Fruit fly (Drosophila melanogaster) whole organism, wandering third instar larva: ENCODE data around the gene CG12768.

Experiments
- Abd-B ChIP-seq: fragments of >200 bp; optimal IDR thresholded peaks from 2 replicates; lab custom pipeline; 2017; ENCODE audit warnings: missing biosample characterization, missing genetic modification characterization
- CG32264 ChIP-seq: fragments of 200-800 bp; sonication (Bioruptor generic); optimal IDR thresholded peaks from 2 replicates; lab custom pipeline; 2016; ENCODE audit warnings: missing biosample characterization, missing genetic modification characterization
- CG9705 ChIP-seq: fragments of 200-800 bp; sonication (Bioruptor generic); optimal IDR thresholded peaks from 2 replicates; lab custom pipeline; 2018; ENCODE audit warnings: missing biosample characterization, mild to moderate bottlenecking, missing genetic modification characterization
- CrebA ChIP-seq: fragments of 200-800 bp; sonication (Bioruptor generic); optimal IDR thresholded peaks from 2 replicates; lab custom pipeline; 2016; ENCODE audit warnings: missing biosample characterization, mild to moderate bottlenecking, missing genetic modification characterization, borderline replicate concordance
- Dfd ChIP-seq: fragments of >200 bp; optimal IDR thresholded peaks from 2 replicates; lab custom pipeline; 2017; ENCODE audit warnings: missing biosample characterization, missing genetic modification characterization
- Dif ChIP-seq: fragments of 200-275, 200-300 bp; sonication (Bioruptor generic); optimal IDR thresholded peaks from 2 replicates; lab custom pipeline; 2018; ENCODE audit warnings: missing biosample characterization, missing genetic modification characterization; ENCODE audit not compliant: partially characterized antibody
- GATAd ChIP-seq: sonication (Bioruptor generic); optimal IDR thresholded peaks from 2 replicates; lab custom pipeline; 2016; ENCODE audit warnings: missing biosample characterization, missing genetic modification characterization
- HLH106 ChIP-seq: fragments of 200-800 bp; optimal IDR thresholded peaks from 3 replicates; lab custom pipeline; 2019; ENCODE audit warnings: missing biosample characterization, mild to moderate bottlenecking, missing genetic modification characterization, moderate library complexity
- Hnf4 ChIP-seq: fragments of 200-800 bp; sonication (Bioruptor generic); optimal IDR thresholded peaks from 2 replicates; lab custom pipeline; 2016; ENCODE audit warnings: missing biosample characterization, mild to moderate bottlenecking, missing genetic modification characterization
- Hr78 ChIP-seq: fragments of >200 bp; optimal IDR thresholded peaks from 2 replicates; lab custom pipeline; 2017; ENCODE audit warnings: missing biosample characterization, missing genetic modification characterization
- Hr83 ChIP-seq: fragments of 200-300 bp; sonication (Bioruptor generic); optimal IDR thresholded peaks from 2 replicates; lab custom pipeline; 2016; ENCODE audit warnings: missing biosample characterization, mild to moderate bottlenecking, missing genetic modification characterization, moderate library complexity; ENCODE audit not compliant: poor library complexity, severe bottlenecking
- Jra ChIP-seq: sonication (Bioruptor generic); optimal IDR thresholded peaks from 2 replicates; lab custom pipeline; 2016; ENCODE audit warnings: missing biosample characterization, missing genetic modification characterization
- Mio ChIP-seq: sonication (Bioruptor generic); optimal IDR thresholded peaks from 2 replicates; lab custom pipeline; 2016; ENCODE audit warnings: missing biosample characterization, missing genetic modification characterization
- Myc ChIP-seq: fragments of >200 bp; optimal IDR thresholded peaks from 2 replicates; lab custom pipeline; 2017
- N ChIP-seq: fragments of >200 bp; optimal IDR thresholded peaks from 2 replicates; lab custom pipeline; 2018; ENCODE audit warnings: missing biosample characterization, missing external identifiers, missing genetic modification characterization
- OdsH ChIP-seq: fragments of 200-800 bp; sonication (Bioruptor generic); optimal IDR thresholded peaks from 2 replicates; lab custom pipeline; 2016; ENCODE audit warnings: missing biosample characterization, mild to moderate bottlenecking, missing genetic modification characterization
- Rel ChIP-seq, 2 experiments: fragments of 200-800 bp; sonication (Bioruptor generic) in 1 of 2; optimal IDR thresholded peaks; 2 replicates in 1 of 2; 3 replicates in 1 of 2; lab custom pipeline; 2016 to 2019; ENCODE audit warnings: mild to moderate bottlenecking in 2 of 2, missing biosample characterization in 2 of 2, missing genetic modification characterization in 2 of 2, moderate library complexity in 1 of 2
- Sp1 ChIP-seq: fragments of 200-800 bp; sonication (Bioruptor generic); optimal IDR thresholded peaks from 3 replicates; lab custom pipeline; 2019; ENCODE audit warnings: missing biosample characterization, mild to moderate bottlenecking, missing genetic modification characterization, moderate library complexity
- Vsx2 ChIP-seq: fragments of 200-300, 225-300 bp; sonication (Bioruptor generic); optimal IDR thresholded peaks from 2 replicates; lab custom pipeline; 2018; ENCODE audit warnings: missing biosample characterization, missing genetic modification characterization; ENCODE audit not compliant: partially characterized antibody
- br ChIP-seq: fragments of 200-800 bp; sonication (Bioruptor generic); optimal IDR thresholded peaks from 2 replicates; lab custom pipeline; 2016; ENCODE audit warnings: missing biosample characterization, missing genetic modification characterization
- brk ChIP-seq: fragments of 200-800 bp; sonication (Bioruptor generic); optimal IDR thresholded peaks from 2 replicates; lab custom pipeline; 2016; ENCODE audit warnings: missing biosample characterization, mild to moderate bottlenecking, missing genetic modification characterization
- dl ChIP-seq, 2 experiments: fragments of 175-275, 200-275 bp in 1 of 2; fragments of 200-275 bp in 1 of 2; sonication (Bioruptor generic); optimal IDR thresholded peaks; lab custom pipeline; 2018; ENCODE audit warnings: mild to moderate bottlenecking in 2 of 2, missing biosample characterization in 2 of 2, missing genetic modification characterization in 2 of 2, moderate library complexity in 2 of 2; ENCODE audit not compliant: partially characterized antibody in 2 of 2, insufficient read depth in 1 of 2
- dmrt93B ChIP-seq: fragments of 200-800 bp; sonication (Bioruptor generic); optimal IDR thresholded peaks from 2 replicates; lab custom pipeline; 2018; ENCODE audit warnings: missing biosample characterization, mild to moderate bottlenecking, missing genetic modification characterization
- dsf ChIP-seq: sonication (Bioruptor generic); optimal IDR thresholded peaks from 2 replicates; lab custom pipeline; 2016; ENCODE audit warnings: missing biosample characterization, missing genetic modification characterization, borderline replicate concordance
- ey ChIP-seq: fragments of 200-800 bp; sonication (Bioruptor generic); optimal IDR thresholded peaks from 2 replicates; lab custom pipeline; 2016; ENCODE audit warnings: missing biosample characterization, missing genetic modification characterization
- foxo ChIP-seq, 2 experiments: fragments of 200-800 bp; sonication (Bioruptor generic); optimal IDR thresholded peaks; 2 replicates in 1 of 2; 3 replicates in 1 of 2; lab custom pipeline; 2016 to 2017; ENCODE audit warnings: missing biosample characterization in 2 of 2, missing genetic modification characterization in 2 of 2
- fru ChIP-seq: fragments of 200-800 bp; sonication (Bioruptor generic); optimal IDR thresholded peaks from 3 replicates; lab custom pipeline; 2016; ENCODE audit warnings: missing biosample characterization, mild to moderate bottlenecking, missing genetic modification characterization
- h ChIP-seq: fragments of 200-800 bp; sonication (Bioruptor generic); optimal IDR thresholded peaks from 3 replicates; lab custom pipeline; 2016; ENCODE audit warnings: missing biosample characterization, mild to moderate bottlenecking, missing genetic modification characterization
- jim ChIP-seq: fragments of 175-275, 200-325 bp; sonication (Bioruptor generic); optimal IDR thresholded peaks from 2 replicates; lab custom pipeline; 2016; ENCODE audit warnings: missing biosample characterization, mild to moderate bottlenecking, missing genetic modification characterization
- lola ChIP-seq: fragments of >200 bp; optimal IDR thresholded peaks from 2 replicates; lab custom pipeline; 2017; ENCODE audit warnings: missing biosample characterization, missing genetic modification characterization
- pan ChIP-seq: fragments of >200 bp; optimal IDR thresholded peaks from 2 replicates; lab custom pipeline; 2017
- psq ChIP-seq: fragments of 200-800 bp; sonication (Bioruptor generic); optimal IDR thresholded peaks from 3 replicates; lab custom pipeline; 2017; ENCODE audit warnings: missing biosample characterization, mild to moderate bottlenecking, missing genetic modification characterization, moderate library complexity
- rgr ChIP-seq: fragments of 200-800 bp; sonication (Bioruptor generic); optimal IDR thresholded peaks from 3 replicates; lab custom pipeline; 2016; ENCODE audit warnings: missing biosample characterization, mild to moderate bottlenecking, missing genetic modification characterization
- sage ChIP-seq: fragments of 200-800 bp; sonication (Bioruptor generic); optimal IDR thresholded peaks from 2 replicates; lab custom pipeline; 2016; ENCODE audit warnings: missing biosample characterization, mild to moderate bottlenecking, missing genetic modification characterization
- sv ChIP-seq: fragments of 200-800 bp; sonication (Bioruptor generic); optimal IDR thresholded peaks from 3 replicates; lab custom pipeline; 2016; ENCODE audit warnings: missing biosample characterization, missing genetic modification characterization
- tai ChIP-seq: sonication (Bioruptor generic); optimal IDR thresholded peaks from 2 replicates; lab custom pipeline; 2016; ENCODE audit warnings: missing biosample characterization, missing genetic modification characterization
- usp ChIP-seq: fragments of >200 bp; optimal IDR thresholded peaks from 2 replicates; lab custom pipeline; 2017; ENCODE audit warnings: missing biosample characterization, missing genetic modification characterization
- woc ChIP-seq: sonication (Bioruptor generic); optimal IDR thresholded peaks from 2 replicates; lab custom pipeline; 2016; ENCODE audit warnings: missing biosample characterization, mild to moderate bottlenecking, missing genetic modification characterization

The CG12768 gene

DNA sequence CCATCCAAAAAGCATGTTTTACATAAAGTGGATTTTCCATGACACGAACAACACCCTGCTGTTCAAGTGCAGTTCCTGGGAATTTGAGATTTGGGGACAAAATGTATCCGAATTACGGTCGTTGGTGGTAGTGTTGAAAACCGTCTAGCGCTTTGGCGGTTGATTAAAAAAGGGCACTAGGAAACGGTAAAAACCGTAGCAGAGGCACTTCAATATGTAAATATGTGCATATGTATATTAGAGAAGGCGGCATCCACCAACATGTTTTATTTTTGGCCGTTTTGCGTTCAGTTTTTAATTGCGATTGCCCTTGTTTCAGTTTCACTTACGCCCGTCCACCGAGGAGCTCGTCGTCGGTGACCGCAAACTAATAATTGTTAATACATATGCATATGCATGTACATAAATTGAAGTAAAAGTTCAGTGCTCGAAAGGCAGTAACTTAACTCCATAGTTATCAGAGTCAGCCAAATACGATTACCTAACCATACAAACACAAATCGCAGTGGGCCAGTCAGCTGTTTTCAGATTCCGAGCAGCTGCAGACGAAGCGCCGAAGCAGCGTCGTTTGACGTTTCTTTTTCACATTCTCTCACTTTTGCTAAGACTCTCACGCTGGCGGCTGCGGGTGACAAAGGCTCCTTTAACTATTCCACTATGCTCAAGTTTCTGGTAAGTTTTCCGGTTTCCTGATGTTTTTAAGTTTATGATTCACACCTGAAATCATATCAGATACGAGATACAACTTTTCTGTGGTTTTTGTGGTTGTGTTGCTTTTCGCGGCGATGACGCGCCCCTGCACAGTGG, 45.8 kb upstream of the CG12768 start, which contains the start of gene CG33170:
CG33170 (plus strand) TSS at position 347 of the 807 bp plus-strand sequence.
- TF ChIP-seq Rel (GFP tag; optimal IDR thresholded peaks at IDR 0.05; lab: Kevin White, UChicago) (no peak), Rel (tag; optimal IDR thresholded peaks at IDR 0.05; lab: Kevin White, UChicago) (peak; percentile 15), br (GFP tag; lab: Kevin White, UChicago) (peak; percentile 2), Jra (peak; percentile 62), CG32264 (GFP tag; lab: Kevin White, UChicago) (no peak)
- TF ChIP-seq, all 38 proteins: peak for 3

DNA sequence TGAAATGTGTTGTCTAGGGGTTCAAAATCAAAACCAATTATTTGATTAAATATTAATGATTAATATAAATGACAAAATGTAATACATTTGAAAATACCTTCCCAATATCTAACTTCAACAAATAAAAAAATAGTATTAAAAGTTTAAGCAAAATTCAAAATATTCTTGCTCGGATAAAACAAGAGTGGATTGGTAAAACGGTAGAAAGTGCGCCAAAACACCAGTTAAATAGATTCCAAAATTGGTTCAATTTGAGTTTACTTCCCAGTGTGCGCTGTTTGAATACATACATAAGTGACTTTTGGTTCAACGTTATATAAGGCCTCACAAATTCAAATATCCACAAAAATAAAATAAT, 45.3 kb upstream of the CG12768 start:
- TF ChIP-seq Dif (GFP tag; lab: Kevin White, UChicago) (no peak), dsf (GFP tag; lab: Kevin White, UChicago) (peak; percentile 16), sv (GFP tag; lab: Kevin White, UChicago) (peak; percentile 39), Dfd (GFP tag; lab: Kevin White, UChicago) (no peak), Myc (lab: Kevin White, UChicago) (no peak), Abd-B (GFP tag; lab: Kevin White, UChicago) (no peak), rgr (GFP tag; lab: Kevin White, UChicago) (peak; percentile 65), CG32264 (GFP tag; lab: Kevin White, UChicago) (no peak), Vsx2 (GFP tag; lab: Kevin White, UChicago) (no peak), woc (GFP tag; lab: Kevin White, UChicago) (peak; percentile 55), ey (GFP tag; lab: Kevin White, UChicago) (peak; percentile 12), psq (GFP tag; lab: Kevin White, UChicago) (peak; percentile 57), OdsH (GFP tag; lab: Kevin White, UChicago) (peak; percentile 70), fru (GFP tag; lab: Kevin White, UChicago) (peak; percentile 62), tai (GFP tag; lab: Kevin White, UChicago) (peak; percentile 44), h (GFP tag; lab: Kevin White, UChicago) (peak; percentile 69), br (GFP tag; lab: Kevin White, UChicago) (peak; percentile 48), brk (GFP tag; lab: Kevin White, UChicago) (peak; percentile 43), lola (no peak), usp (GFP tag; lab: Kevin White, UChicago) (no peak), Hr78 (GFP tag; lab: Kevin White, UChicago) (no peak), Sp1 (GFP tag; lab: Kevin White, UChicago) (peak; percentile 58), jim (GFP tag; lab: Kevin White, UChicago) (no peak), GATAd (GFP tag; lab: Kevin White, UChicago) (no peak), CrebA (peak; percentile 50), dmrt93B (GFP tag; lab: Kevin White, UChicago) (no peak), Hr83 (no peak), pan (lab: Kevin White, UChicago) (no peak), Hnf4 (GFP tag; lab: Kevin White, UChicago) (peak; percentile 56), HLH106 (tag; lab: Kevin White, UChicago) (peak; percentile 65), sage (peak; percentile 87), N (GFP tag; lab: Kevin White, UChicago) (no peak), CG9705 (no peak), dl (GFP tag; optimal IDR thresholded peaks at IDR 0.05; lab: Kevin White, UChicago; ENCODE audit: insufficient read depth in 1 of 2, partially characterized antibody in 2 of 2) (no peak), Jra (no peak), foxo (GFP tag; optimal IDR thresholded peaks at IDR 0.05; lab: Kevin White, UChicago) (peak in 1 of 2 experiments; percentile 80), Mio (GFP tag; lab: Kevin White, UChicago) (no peak), Rel (GFP tag; optimal IDR thresholded peaks at IDR 0.05; lab: Kevin White, UChicago) (peak; percentile 62), Rel (tag; optimal IDR thresholded peaks at IDR 0.05; lab: Kevin White, UChicago) (peak; percentile 7)
